Worm (Caenorhabditis elegans): ENCODE measurements around the gene Y37E11B.6.
A peak's percentile ranks its signal among the peaks of the same experiment; 100 is the strongest.

Y37E11B.6 gene

DNA sequence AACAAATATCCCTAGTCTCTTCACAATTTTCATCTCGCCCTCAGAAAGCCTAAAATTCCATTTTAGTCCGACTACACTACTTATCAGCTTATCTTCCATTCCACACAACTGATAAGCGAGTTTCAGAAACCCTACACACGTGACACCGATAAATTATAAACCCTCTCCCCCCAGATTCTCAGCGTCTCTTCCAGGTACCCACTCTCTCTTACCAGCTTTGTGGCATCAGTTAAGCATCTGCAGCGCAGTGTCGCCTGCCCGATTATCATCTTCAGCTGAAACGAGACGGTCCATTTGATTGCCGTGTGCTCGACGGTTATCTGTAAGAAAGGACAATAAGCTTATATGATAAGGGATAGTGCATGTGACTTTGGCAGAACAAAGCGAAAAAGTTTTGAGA lies 12.7 kb upstream of the Y37E11B.6 start:
- TF ChIP-seq lin-15B (tag; optimal IDR thresholded peaks at IDR 0.05): no peak
- TF ChIP-seq jun-1 (tag; optimal IDR thresholded peaks at IDR 0.05): peak; percentile 90
- TF ChIP-seq skn-1 (tag; optimal IDR thresholded peaks at IDR 0.05): peak; percentile 66
- peak; percentile 99 for TF ChIP-seq pqm-1 (tag; optimal IDR thresholded peaks at IDR 0.05)
- TF ChIP-seq egl-27 (tag; optimal IDR thresholded peaks at IDR 0.05): peak; percentile 22
- TF ChIP-seq pha-4 (tag; optimal IDR thresholded peaks at IDR 0.05): peak; percentile 13
- TF ChIP-seq ama-1 (optimal IDR thresholded peaks at IDR 0.05): no peak
- TF ChIP-seq nhr-25 (tag; optimal IDR thresholded peaks at IDR 0.05): no peak
- no peak for TF ChIP-seq nhr-77 (tag; optimal IDR thresholded peaks at IDR 0.05)
- TF ChIP-seq aly-2 (tag; optimal IDR thresholded peaks at IDR 0.05): no peak
- TF ChIP-seq elt-2 (tag; optimal IDR thresholded peaks at IDR 0.05): peak; percentile 100
- TF ChIP-seq nhr-67 (tag; optimal IDR thresholded peaks at IDR 0.05): no peak
- TF ChIP-seq nfya-1 (tag; optimal IDR thresholded peaks at IDR 0.05; ENCODE audit: insufficient read depth): no peak
- TF ChIP-seq eor-1 (tag; optimal IDR thresholded peaks at IDR 0.05): no peak
- TF ChIP-seq nhr-43 (tag; optimal IDR thresholded peaks at IDR 0.05; ENCODE audit: poor library complexity, severe bottlenecking): no peak
- TF ChIP-seq mdl-1 (tag; optimal IDR thresholded peaks at IDR 0.05): peak; percentile 43

DNA sequence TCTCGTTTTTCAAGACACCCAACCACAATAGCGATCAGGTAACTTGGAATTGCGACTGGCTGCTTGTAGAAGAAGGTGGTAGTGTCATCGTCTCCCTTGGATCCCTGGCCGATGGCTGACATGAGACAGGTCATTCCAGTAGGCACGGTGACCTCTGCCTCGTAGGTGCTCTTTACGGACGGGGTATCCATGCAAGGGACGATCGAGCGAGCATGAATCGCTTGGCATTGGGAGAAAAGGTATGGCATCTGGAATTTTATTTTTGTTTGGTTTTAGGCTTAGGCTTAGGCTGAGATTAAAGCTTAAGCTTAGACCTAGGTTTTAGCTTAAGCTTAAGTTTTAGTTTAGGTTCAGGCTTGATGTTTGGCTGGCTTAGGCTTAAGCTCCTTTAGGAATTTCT lies 11.9 kb upstream of the Y37E11B.6 start:
- TF ChIP-seq nhr-43 (tag; optimal IDR thresholded peaks at IDR 0.05; ENCODE audit: poor library complexity, severe bottlenecking): no peak
- no peak for TF ChIP-seq fkh-2 (tag; optimal IDR thresholded peaks at IDR 0.05)
- TF ChIP-seq pqm-1 (tag; optimal IDR thresholded peaks at IDR 0.05): no peak
- TF ChIP-seq aly-2 (tag; optimal IDR thresholded peaks at IDR 0.05): no peak
- TF ChIP-seq nhr-11 (tag; optimal IDR thresholded peaks at IDR 0.05): no peak
- TF ChIP-seq R02D3.7 (tag; optimal IDR thresholded peaks at IDR 0.05): no peak
- TF ChIP-seq ama-1 (optimal IDR thresholded peaks at IDR 0.05): no peak
- TF ChIP-seq mdl-1 (tag; optimal IDR thresholded peaks at IDR 0.05): no peak
- no peak for TF ChIP-seq unc-62 (GFP tag; optimal IDR thresholded peaks at IDR 0.05)
- TF ChIP-seq nhr-237 (tag; optimal IDR thresholded peaks at IDR 0.05): no peak
- TF ChIP-seq egl-5 (tag; optimal IDR thresholded peaks at IDR 0.05): no peak
- TF ChIP-seq nhr-77 (tag; optimal IDR thresholded peaks at IDR 0.05): no peak
- no peak for TF ChIP-seq ceh-9 (tag; optimal IDR thresholded peaks at IDR 0.05)
- TF ChIP-seq elt-1 (tag; optimal IDR thresholded peaks at IDR 0.05): no peak
- no peak for TF ChIP-seq nhr-23 (tag; optimal IDR thresholded peaks at IDR 0.05)
- no peak for TF ChIP-seq mml-1 (tag; optimal IDR thresholded peaks at IDR 0.05)
- TF ChIP-seq ceh-16 (tag; optimal IDR thresholded peaks at IDR 0.05): no peak
- no peak for TF ChIP-seq elt-3 (tag; optimal IDR thresholded peaks at IDR 0.05)

DNA sequence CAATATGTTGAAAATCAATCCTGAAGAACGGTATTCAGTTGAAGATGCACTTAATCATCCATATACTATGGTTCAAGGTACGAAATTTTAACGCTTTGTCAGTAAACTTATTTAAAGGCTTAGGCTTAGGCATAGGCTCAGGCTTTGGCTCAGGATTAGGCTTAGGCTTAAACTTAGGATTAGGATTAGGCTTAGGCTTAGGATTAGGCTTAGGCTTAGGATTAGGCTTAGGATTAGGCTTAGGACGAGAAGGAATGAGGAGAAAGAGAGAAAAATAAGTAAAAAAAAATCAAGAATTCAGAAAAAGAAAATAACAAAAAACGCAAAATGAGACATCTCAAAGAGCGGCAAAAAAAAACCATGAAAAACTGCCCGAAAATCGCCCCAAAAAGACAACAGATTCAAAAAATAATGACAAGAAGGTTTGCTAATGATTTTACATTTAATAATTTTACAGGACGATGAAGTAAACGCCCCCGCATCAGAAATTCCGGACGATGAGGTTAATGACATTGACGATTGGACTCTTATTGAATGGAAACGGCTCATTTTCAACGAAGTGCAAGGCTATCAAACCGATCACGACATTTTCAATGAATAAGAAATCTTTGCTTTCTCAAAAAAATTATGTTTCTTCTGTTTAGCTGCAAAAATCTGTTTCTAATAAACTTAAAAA lies 9.6 kb upstream of the Y37E11B.6 start:
- TF ChIP-seq elt-2 (tag; optimal IDR thresholded peaks at IDR 0.05): peak; percentile 18
- no peak for TF ChIP-seq zag-1 (tag; optimal IDR thresholded peaks at IDR 0.05)
- no peak for TF ChIP-seq mdl-1 (tag; optimal IDR thresholded peaks at IDR 0.05)

DNA sequence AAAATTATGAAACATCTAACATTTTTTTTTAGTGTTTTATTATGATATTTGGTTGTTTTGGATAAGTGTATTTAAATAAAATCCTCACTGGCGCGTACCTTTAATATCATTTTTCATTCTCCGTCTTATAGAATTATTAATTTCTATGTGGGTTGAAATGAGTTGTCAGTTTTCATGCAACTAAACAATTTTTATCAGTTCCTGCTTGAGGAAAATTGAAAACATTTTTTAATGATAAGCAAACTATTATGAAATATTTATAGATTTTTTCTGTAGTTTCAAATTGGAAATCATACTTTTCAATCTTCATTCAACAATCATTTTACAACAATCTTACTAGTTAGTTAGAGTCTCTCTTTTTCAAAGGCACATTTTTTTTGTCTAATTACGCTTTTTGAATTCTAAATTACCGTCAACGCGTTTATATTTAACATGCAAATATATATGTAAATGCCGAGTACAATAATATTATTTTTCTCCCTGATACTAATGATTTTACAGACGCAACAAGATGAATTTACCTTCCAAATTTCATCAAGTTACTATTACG lies 7.3 kb upstream of the Y37E11B.6 start, which contains the start of the genes Y37E11B.10 and kgb-2:
Y37E11B.10 (minus strand) TSS at position 182 of the 550 bp plus-strand sequence.
kgb-2 (plus strand) TSS at position 500 of the 550 bp plus-strand sequence.
- no peak for TF ChIP-seq nhr-43 (tag; optimal IDR thresholded peaks at IDR 0.05; ENCODE audit: poor library complexity, severe bottlenecking)
- TF ChIP-seq elt-2 (tag; optimal IDR thresholded peaks at IDR 0.05): peak; percentile 59

DNA sequence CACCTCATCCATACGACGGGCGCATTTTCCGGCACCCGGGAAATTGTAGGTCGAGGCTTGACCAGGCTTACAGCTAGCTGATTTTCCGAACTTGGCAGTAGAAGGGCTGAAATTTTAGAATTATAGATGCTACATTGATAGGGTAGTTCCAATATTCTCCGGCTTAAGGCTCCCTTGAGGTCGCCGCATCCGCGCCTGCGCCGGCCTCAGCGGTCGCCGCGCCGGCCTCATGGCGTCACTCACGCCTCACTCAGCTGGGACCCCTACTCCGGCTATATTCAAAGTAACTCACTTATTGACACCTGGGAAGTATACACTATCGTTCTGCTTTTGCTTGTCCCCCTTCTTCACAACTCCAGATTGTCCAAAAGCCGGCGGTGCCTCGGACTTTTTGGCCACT lies 5.0 kb upstream of the Y37E11B.6 start:
- TF ChIP-seq snpc-4 (tag; optimal IDR thresholded peaks at IDR 0.05) (no peak), lsy-12 (tag; optimal IDR thresholded peaks at IDR 0.05) (no peak), R02D3.7 (tag; optimal IDR thresholded peaks at IDR 0.05) (no peak), mdl-1 (tag; optimal IDR thresholded peaks at IDR 0.05) (no peak), ceh-16 (tag; optimal IDR thresholded peaks at IDR 0.05) (no peak), nhr-12 (tag; optimal IDR thresholded peaks at IDR 0.05) (no peak), nhr-25 (tag; optimal IDR thresholded peaks at IDR 0.05) (no peak), nfya-1 (tag; optimal IDR thresholded peaks at IDR 0.05; ENCODE audit: insufficient read depth) (no peak), egl-27 (tag; optimal IDR thresholded peaks at IDR 0.05) (no peak), ama-1 (optimal IDR thresholded peaks at IDR 0.05) (no peak), elt-1 (tag; optimal IDR thresholded peaks at IDR 0.05) (no peak), nhr-67 (tag; optimal IDR thresholded peaks at IDR 0.05) (no peak), sea-2 (GFP tag; optimal IDR thresholded peaks at IDR 0.05) (no peak)

Measured in whole organism, L3 larva.